Worm (Caenorhabditis elegans): ENCODE results near the gene C29F7.3.

- TF ChIP-seq nhr-76 (tag; optimal IDR thresholded peaks at IDR 0.05) = no peak
- TF ChIP-seq unc-39 (tag; optimal IDR thresholded peaks at IDR 0.05) = no peak
- no peak for TF ChIP-seq lin-13 (GFP tag; optimal IDR thresholded peaks at IDR 0.05)
- TF ChIP-seq mxl-3 (GFP tag; optimal IDR thresholded peaks at IDR 0.05) = no peak
- TF ChIP-seq skn-1 (tag; optimal IDR thresholded peaks at IDR 0.05) = no peak
- no peak for TF ChIP-seq duxl-1 (tag; optimal IDR thresholded peaks at IDR 0.05; ENCODE audit: poor library complexity)
- TF ChIP-seq gei-8 (GFP tag; optimal IDR thresholded peaks at IDR 0.05) = no peak
- TF ChIP-seq cey-2 (tag; optimal IDR thresholded peaks at IDR 0.05; ENCODE audit: borderline replicate concordance, insufficient read depth) = no peak
- TF ChIP-seq nhr-42 (GFP tag; IDR thresholded peaks at IDR 0.05) = no peak
- TF ChIP-seq fos-1 (tag; optimal IDR thresholded peaks at IDR 0.05) = no peak
- TF ChIP-seq pha-4 (GFP tag; IDR thresholded peaks at IDR 0.05) = no peak
- no peak for TF ChIP-seq pha-4 (tag; optimal IDR thresholded peaks at IDR 0.05)
- TF ChIP-seq ceh-28 (tag; optimal IDR thresholded peaks at IDR 0.05) = no peak
Measured at ce11 chrX:13443283-13443682, 23.5 kb upstream of the C29F7.3 start.

Data from whole organism, L4 larva.